Fruit fly (Drosophila melanogaster): ENCODE data around the gene Cyp4ae1.
A peak's percentile ranks its signal among the peaks of the same experiment; 100 is the strongest.

The Cyp4ae1 gene

dm6 chrX:2136831-2137452 is 41.9 kb upstream of the Cyp4ae1 start (continued):
- TF ChIP-seq Ets97D (GFP tag; optimal IDR thresholded peaks at IDR 0.05): peak; percentile 97
- peak; percentile 99 for TF ChIP-seq Blimp-1 (GFP tag; optimal IDR thresholded peaks at IDR 0.05)
- TF ChIP-seq Antp (GFP tag; optimal IDR thresholded peaks at IDR 0.05): peak; percentile 100
- peak; percentile 100 for TF ChIP-seq CG18262 (tag; optimal IDR thresholded peaks at IDR 0.05)
- peak; percentile 100 for TF ChIP-seq Dek (tag; optimal IDR thresholded peaks at IDR 0.05)
- peak; percentile 100 for TF ChIP-seq CG11093 (GFP tag; IDR thresholded peaks at IDR 0.05)
- TF ChIP-seq CG8089 (GFP tag; optimal IDR thresholded peaks at IDR 0.05): peak; percentile 100
- peak; percentile 100 for TF ChIP-seq HLH54F (GFP tag; optimal IDR thresholded peaks at IDR 0.05)
- peak; percentile 100 for TF ChIP-seq nerfin-1 (tag; optimal IDR thresholded peaks at IDR 0.05)
- TF ChIP-seq CkIIα-i1 (GFP tag; IDR thresholded peaks at IDR 0.05): peak; percentile 100
- peak; percentile 100 for TF ChIP-seq Mrtf (GFP tag; IDR thresholded peaks at IDR 0.05)
- no peak for TF ChIP-seq hkb (optimal IDR thresholded peaks at IDR 0.05)
- TF ChIP-seq hkb (GFP tag; IDR thresholded peaks at IDR 0.05): peak; percentile 100
- TF ChIP-seq bigmax (GFP tag; optimal IDR thresholded peaks at IDR 0.05): peak; percentile 90
- no peak for TF ChIP-seq CG42726 (GFP tag; IDR thresholded peaks at IDR 0.05; ENCODE audit: partially characterized antibody)
- TF ChIP-seq toy (GFP tag; IDR thresholded peaks at IDR 0.05): peak; percentile 100
- peak; percentile 21 for TF ChIP-seq HLHmδ (GFP tag; optimal IDR thresholded peaks at IDR 0.05)
- peak; percentile 79 for TF ChIP-seq CTCF (GFP tag; optimal IDR thresholded peaks at IDR 0.05)
- peak; percentile 99 for TF ChIP-seq ERR (GFP tag; optimal IDR thresholded peaks at IDR 0.05)
- peak; percentile 100 for TF ChIP-seq CG1602 (GFP tag; optimal IDR thresholded peaks at IDR 0.05)
- TF ChIP-seq CG8924 (tag; optimal IDR thresholded peaks at IDR 0.05): peak; percentile 100
- peak; percentile 100 for TF ChIP-seq Abd-B (GFP tag; optimal IDR thresholded peaks at IDR 0.05)
- TF ChIP-seq Doc3 (GFP tag; IDR thresholded peaks at IDR 0.05; ENCODE audit: partially characterized antibody): no peak
- peak; percentile 100 for TF ChIP-seq esg (GFP tag; conservative IDR thresholded peaks at IDR 0.05)
- peak; percentile 100 for TF ChIP-seq Nf-YA (GFP tag; IDR thresholded peaks at IDR 0.05)
- peak; percentile 100 for TF ChIP-seq NC2β (GFP tag; optimal IDR thresholded peaks at IDR 0.05)
- TF ChIP-seq CG15269 (tag; optimal IDR thresholded peaks at IDR 0.05): peak; percentile 100
- peak; percentile 100 for TF ChIP-seq Ptx1 (GFP tag; IDR thresholded peaks at IDR 0.05)
- peak; percentile 92 for TF ChIP-seq CG18011 (GFP tag; optimal IDR thresholded peaks at IDR 0.05)
- TF ChIP-seq ato (GFP tag; IDR thresholded peaks at IDR 0.05; ENCODE audit: partially characterized antibody): peak; percentile 28; the same call in 1 of the 2 replicates
- TF ChIP-seq lbe (GFP tag; optimal IDR thresholded peaks at IDR 0.05): peak; percentile 99
- peak; percentile 95 for TF ChIP-seq CG15073 (GFP tag; optimal IDR thresholded peaks at IDR 0.05)
- TF ChIP-seq tx (GFP tag; optimal IDR thresholded peaks at IDR 0.05): peak; percentile 100
- peak; percentile 100 for TF ChIP-seq CG9932 (GFP tag; IDR thresholded peaks at IDR 0.05)
- peak; percentile 98 for TF ChIP-seq YL-1 (GFP tag; optimal IDR thresholded peaks at IDR 0.05)
- TF ChIP-seq unpg (GFP tag; optimal IDR thresholded peaks at IDR 0.05): peak; percentile 100
- peak; percentile 100 for TF ChIP-seq CG3065 (GFP tag; optimal IDR thresholded peaks at IDR 0.05)
- peak; percentile 99 for TF ChIP-seq sug (tag; optimal IDR thresholded peaks at IDR 0.05)
- TF ChIP-seq rib (GFP tag; IDR thresholded peaks at IDR 0.05): peak; percentile 100
- peak; percentile 100 for TF ChIP-seq emc (GFP tag; optimal IDR thresholded peaks at IDR 0.05)
- peak; percentile 98 for TF ChIP-seq TFAM (GFP tag; optimal IDR thresholded peaks at IDR 0.05)
- TF ChIP-seq chif (GFP tag; optimal IDR thresholded peaks at IDR 0.05): peak; percentile 100
- TF ChIP-seq CG10654 (GFP tag; optimal IDR thresholded peaks at IDR 0.05): peak; percentile 100
- TF ChIP-seq tap (tag; optimal IDR thresholded peaks at IDR 0.05): peak; percentile 100
- TF ChIP-seq CG30403 (GFP tag; optimal IDR thresholded peaks at IDR 0.05): peak; percentile 100
- TF ChIP-seq CG4328 (GFP tag; optimal IDR thresholded peaks at IDR 0.05): peak; percentile 98
- peak; percentile 100 for TF ChIP-seq Drgx (GFP tag; IDR thresholded peaks at IDR 0.05)
- peak; percentile 100 for TF ChIP-seq en (GFP tag; optimal IDR thresholded peaks at IDR 0.05)
- TF ChIP-seq aop (GFP tag; IDR thresholded peaks at IDR 0.05): peak; percentile 99
- peak; percentile 100 for TF ChIP-seq CG14667 (GFP tag; IDR thresholded peaks at IDR 0.05)
- TF ChIP-seq Max (GFP tag; optimal IDR thresholded peaks at IDR 0.05): peak; percentile 100
